Worm (Caenorhabditis elegans) whole organism, L4 larva: ENCODE results near the gene scl-19.

Experiments
- D1046.2 ChIP-seq: fragments of 200-800 bp; sonication (Bioruptor generic); IDR thresholded peaks from 2 replicates; pipeline ENCODE4 v1.3.6; 2022; ENCODE audit warnings: missing genetic modification characterization, missing compliant biosample characterization
- F37D6.2 ChIP-seq: sonication (generic microtip); optimal IDR thresholded peaks from 2 replicates; lab custom pipeline; 2016; ENCODE audit warnings: mild to moderate bottlenecking, missing genetic modification characterization, missing compliant biosample characterization
- T20F7.1 ChIP-seq: fragments of 200-800 bp; sonication (Bioruptor generic); optimal IDR thresholded peaks from 2 replicates; lab custom pipeline; 2018; ENCODE audit warnings: mild to moderate bottlenecking, missing genetic modification characterization, missing compliant biosample characterization
- Y105C5A.15 ChIP-seq: fragments of 200-800 bp; sonication (Bioruptor generic); IDR thresholded peaks from 2 replicates; pipeline ENCODE4 v1.3.6; 2022; ENCODE audit warnings: missing genetic modification characterization, missing compliant biosample characterization
- Y5F2A.4 ChIP-seq: fragments of 200-800 bp; sonication (Bioruptor generic); optimal IDR thresholded peaks from 2 replicates; lab custom pipeline; 2018; ENCODE audit warnings: mild to moderate bottlenecking, missing genetic modification characterization, missing compliant biosample characterization
- ZK337.2 ChIP-seq: fragments of 200-800 bp; sonication (Bioruptor generic); IDR thresholded peaks from 2 replicates; pipeline ENCODE4 v1.3.6; 2022; ENCODE audit warnings: missing genetic modification reagents, missing genetic modification characterization, missing compliant biosample characterization
- aha-1 ChIP-seq: fragments of 150-350 bp; peaks from one replicate; lab custom pipeline; 2014; ENCODE audit warnings: missing biosample characterization, missing genetic modification characterization
- attf-4 ChIP-seq: sonication (generic microtip); optimal IDR thresholded peaks from 3 replicates; lab custom pipeline; 2017; ENCODE audit warnings: missing biosample characterization, missing genetic modification characterization
- ceh-28 ChIP-seq: fragments of 150-350 bp; optimal IDR thresholded peaks from 2 replicates; lab custom pipeline; 2014; ENCODE audit warnings: missing biosample characterization, missing genetic modification reagents, missing genetic modification characterization
- ceh-62 ChIP-seq: sonication (generic microtip); optimal IDR thresholded peaks from 2 replicates; lab custom pipeline; 2017; ENCODE audit warnings: missing biosample characterization, missing genetic modification characterization
- daf-16 ChIP-seq, 3 experiments: sonication (generic microtip); optimal IDR thresholded peaks; 2 replicates each; lab custom pipeline; 2016 to 2017; ENCODE audit warnings: missing genetic modification characterization in 3 of 3, missing genetic modification reagents in 3 of 3, mild to moderate bottlenecking in 2 of 3, missing compliant biosample characterization in 2 of 3, missing biosample characterization in 1 of 3, moderate library complexity in 1 of 3
- dmd-6 ChIP-seq: fragments of 200-800 bp; sonication (Bioruptor generic); IDR thresholded peaks from 2 replicates; pipeline ENCODE4 v1.3.6; 2022; ENCODE audit warnings: missing genetic modification reagents, missing genetic modification characterization, missing compliant biosample characterization
- dmd-9 ChIP-seq: fragments of 200-800 bp; sonication (Bioruptor generic); IDR thresholded peaks from 2 replicates; pipeline ENCODE4 v1.3.6; 2022; ENCODE audit warnings: missing genetic modification reagents, missing genetic modification characterization, missing compliant biosample characterization
- dpl-1 ChIP-seq: fragments of 150-350 bp; optimal IDR thresholded peaks from 2 replicates; lab custom pipeline; 2014; ENCODE audit warnings: missing biosample characterization, missing genetic modification reagents, missing genetic modification characterization
- duxl-1 ChIP-seq: sonication (generic microtip); optimal IDR thresholded peaks from 2 replicates; lab custom pipeline; 2016; ENCODE audit warnings: mild to moderate bottlenecking, missing genetic modification characterization, moderate library complexity, missing compliant biosample characterization; ENCODE audit not compliant: poor library complexity
- dve-1 ChIP-seq: sonication (generic microtip); optimal IDR thresholded peaks from 2 replicates; lab custom pipeline; 2017; ENCODE audit warnings: antibody characterized with exemption, mild to moderate bottlenecking, missing genetic modification characterization, missing compliant biosample characterization; ENCODE audit not compliant: insufficient read depth
- fkh-10 ChIP-seq: fragments of 150-350 bp; optimal IDR thresholded peaks from 2 replicates; lab custom pipeline; 2014; ENCODE audit warnings: missing biosample characterization, missing genetic modification reagents, missing genetic modification characterization
- gei-8 ChIP-seq: fragments of 200-800 bp; sonication (Bioruptor generic); optimal IDR thresholded peaks from 2 replicates; lab custom pipeline; 2018; ENCODE audit warnings: mild to moderate bottlenecking, missing genetic modification characterization, missing compliant biosample characterization
- hif-1 ChIP-seq, 2 experiments: sonication (generic microtip); optimal IDR thresholded peaks; 2 replicates each; lab custom pipeline; 2016 to 2017; ENCODE audit warnings: missing compliant biosample characterization in 2 of 2, missing genetic modification characterization in 2 of 2, missing genetic modification reagents in 2 of 2, missing genotype in 2 of 2, mild to moderate bottlenecking in 1 of 2
- hlh-30 ChIP-seq: sonication (generic microtip); optimal IDR thresholded peaks from 2 replicates; lab custom pipeline; 2017; ENCODE audit warnings: antibody characterized with exemption, mild to moderate bottlenecking, missing genetic modification characterization, missing compliant biosample characterization; ENCODE audit not compliant: insufficient read depth
- hmg-1.1 ChIP-seq: fragments of 200-800 bp; sonication (Bioruptor generic); IDR thresholded peaks from 2 replicates; pipeline ENCODE4 v1.3.6; 2022; ENCODE audit warnings: missing genetic modification reagents, missing genetic modification characterization, missing compliant biosample characterization
- jun-1 ChIP-seq: fragments of 150-350 bp; optimal IDR thresholded peaks from 2 replicates; lab custom pipeline; 2014; ENCODE audit warnings: missing biosample characterization, missing genetic modification reagents, missing genetic modification characterization
- lin-1 ChIP-seq: fragments of 200-800 bp; sonication (Bioruptor generic); IDR thresholded peaks from 2 replicates; pipeline ENCODE4 v1.3.6; 2022; ENCODE audit warnings: missing genetic modification reagents, missing genetic modification characterization, missing compliant biosample characterization
- lin-13 ChIP-seq: fragments of 150-350 bp; optimal IDR thresholded peaks from 2 replicates; lab custom pipeline; 2014; ENCODE audit warnings: missing biosample characterization, missing genetic modification reagents, missing genetic modification characterization
- lin-15B ChIP-seq: fragments of 150-350 bp; sonication (generic microtip); optimal IDR thresholded peaks from 3 replicates; lab custom pipeline; 2014; ENCODE audit warnings: missing biosample characterization, missing genetic modification characterization
- lir-3 ChIP-seq: sonication (generic microtip); optimal IDR thresholded peaks from 2 replicates; lab custom pipeline; 2016; ENCODE audit warnings: mild to moderate bottlenecking, missing genetic modification characterization, missing compliant biosample characterization
- lsy-2 ChIP-seq, 2 experiments: fragments of 150-350 bp in 1 of 2; sonication (generic microtip) in 1 of 2; optimal IDR thresholded peaks; 2 replicates each; lab custom pipeline; 2014 to 2017; ENCODE audit warnings: missing biosample characterization in 2 of 2, missing genetic modification characterization in 2 of 2
- mdl-1 ChIP-seq, 2 experiments: fragments of 150-350 bp in 1 of 2; sonication (generic microtip) in 1 of 2; optimal IDR thresholded peaks; 2 replicates each; lab custom pipeline; 2014 to 2017; ENCODE audit warnings: missing biosample characterization in 2 of 2, missing genetic modification characterization in 2 of 2
- mep-1 ChIP-seq: fragments of 150-350 bp; sonication (generic microtip); optimal IDR thresholded peaks from 3 replicates; lab custom pipeline; 2014; ENCODE audit warnings: missing biosample characterization, missing genetic modification characterization
- mes-2 ChIP-seq: sonication (generic microtip); optimal IDR thresholded peaks from 2 replicates; lab custom pipeline; 2016; ENCODE audit warnings: missing genotype, mild to moderate bottlenecking, missing genetic modification characterization, missing compliant biosample characterization; ENCODE audit not compliant: poor library complexity, severe bottlenecking
- nhr-11 ChIP-seq: fragments of 150-350 bp; optimal IDR thresholded peaks from 2 replicates; lab custom pipeline; 2014; ENCODE audit warnings: missing biosample characterization, missing genetic modification characterization
- nhr-111 ChIP-seq: fragments of 200-800 bp; sonication (Bioruptor generic); optimal IDR thresholded peaks from 2 replicates; lab custom pipeline; 2018; ENCODE audit warnings: mild to moderate bottlenecking, missing genetic modification characterization, missing compliant biosample characterization
- nhr-28 ChIP-seq: fragments of 150-350 bp; optimal IDR thresholded peaks from 2 replicates; lab custom pipeline; 2014; ENCODE audit warnings: missing biosample characterization, missing genetic modification characterization
- nhr-41 ChIP-seq: fragments of 200-800 bp; sonication (Bioruptor generic); IDR thresholded peaks from 2 replicates; pipeline ENCODE4 v1.3.6; 2022; ENCODE audit warnings: missing genetic modification reagents, missing genetic modification characterization, missing compliant biosample characterization
- nhr-42 ChIP-seq: fragments of 200-800 bp; sonication (Bioruptor generic); IDR thresholded peaks from 2 replicates; pipeline ENCODE4 v1.3.6; 2022; ENCODE audit warnings: missing genetic modification characterization, missing compliant biosample characterization
- nhr-6 ChIP-seq: fragments of 150-350 bp; optimal IDR thresholded peaks from 2 replicates; lab custom pipeline; 2014; ENCODE audit warnings: missing biosample characterization, missing genetic modification characterization
- nhr-77 ChIP-seq: fragments of 150-350 bp; optimal IDR thresholded peaks from 2 replicates; lab custom pipeline; 2014; ENCODE audit warnings: missing biosample characterization, missing genetic modification characterization
- pha-4 ChIP-seq, 2 experiments: fragments of 150-350 bp in 1 of 2; fragments of 200-800 bp in 1 of 2; sonication (Bioruptor generic) in 1 of 2; IDR thresholded peaks in 1 of 2; optimal IDR thresholded peaks in 1 of 2; 2 replicates each; pipeline versions ENCODE4 v1.3.6 to Lab custom; 2014 to 2022; ENCODE audit warnings: missing genetic modification characterization in 2 of 2, missing genetic modification reagents in 2 of 2, missing biosample characterization in 1 of 2, missing compliant biosample characterization in 1 of 2
- rbr-2 ChIP-seq: sonication (generic microtip); optimal IDR thresholded peaks from 2 replicates; lab custom pipeline; 2016; ENCODE audit warnings: missing genotype, missing genetic modification characterization, missing compliant biosample characterization
- set-16 ChIP-seq: fragments of 200-800 bp; sonication (Bioruptor generic); IDR thresholded peaks from 2 replicates; pipeline ENCODE4 v1.3.6; 2022; ENCODE audit warnings: missing genetic modification reagents, missing genetic modification characterization, missing compliant biosample characterization
- snpc-4 ChIP-seq: fragments of 150-350 bp; optimal IDR thresholded peaks from 2 replicates; lab custom pipeline; 2014; ENCODE audit warnings: missing biosample characterization, missing genetic modification characterization
- tag-97 ChIP-seq: fragments of 200-800 bp; sonication (Bioruptor generic); IDR thresholded peaks from 2 replicates; pipeline ENCODE4 v1.3.6; 2022; ENCODE audit warnings: missing genetic modification characterization, missing compliant biosample characterization
- unc-130 ChIP-seq: sonication (generic microtip); optimal IDR thresholded peaks from 2 replicates; lab custom pipeline; 2016; ENCODE audit warnings: missing genetic modification reagents, missing genetic modification characterization, missing compliant biosample characterization
- unc-39 ChIP-seq: sonication (generic microtip); optimal IDR thresholded peaks from 2 replicates; lab custom pipeline; 2017; ENCODE audit warnings: missing biosample characterization, missing genetic modification characterization
- vab-7 ChIP-seq: fragments of 200-800 bp; sonication (Bioruptor generic); IDR thresholded peaks from 2 replicates; pipeline ENCODE4 v1.3.6; 2022; ENCODE audit warnings: missing genetic modification reagents, missing genetic modification characterization, missing compliant biosample characterization
- zag-1 ChIP-seq: fragments of 150-350 bp; optimal IDR thresholded peaks from 2 replicates; lab custom pipeline; 2014; ENCODE audit warnings: missing biosample characterization, missing genetic modification characterization
- zip-2 ChIP-seq: fragments of 150-350 bp; optimal IDR thresholded peaks from 2 replicates; lab custom pipeline; 2014; ENCODE audit warnings: missing biosample characterization, missing genetic modification characterization

The scl-19 gene

ce11 chrV:18722510-18723299 lies 9.1 kb upstream of the scl-19 start:
- TF ChIP-seq mep-1 (tag; lab: Kevin White, UChicago) (no peak), dmd-9 (GFP tag; lab: Robert Waterston, UW) (peak; percentile 55; the same call in 1 of the 2 replicates), set-16 (GFP tag; lab: Robert Waterston, UW) (peak; percentile 59), T20F7.1 (no peak), ceh-62 (tag; lab: Kevin White, UChicago) (no peak), D1046.2 (GFP tag; lab: Robert Waterston, UW) (no peak; the same call in 1 of the 2 replicates)

ce11 chrV:18723604-18724003 lies 8.2 kb upstream of the scl-19 start:
- TF ChIP-seq hif-1 (tag; optimal IDR thresholded peaks at IDR 0.05; lab: Kevin White, UChicago) (peak in 1 of 2 experiments; percentile 19), nhr-11 (tag; lab: Kevin White, UChicago) (peak; percentile 54), hmg-1.1 (GFP tag; lab: Robert Waterston, UW) (peak; percentile 57), rbr-2 (peak; percentile 86), lin-15B (tag; lab: Kevin White, UChicago) (no peak), fkh-10 (GFP tag; lab: Kevin White, UChicago) (peak; percentile 33), zag-1 (no peak), unc-39 (no peak), nhr-77 (peak; percentile 72), attf-4 (tag; lab: Kevin White, UChicago) (peak; percentile 24), nhr-111 (GFP tag; lab: Kevin White, UChicago) (no peak), zip-2 (no peak), dmd-6 (GFP tag; lab: Robert Waterston, UW) (no peak), ZK337.2 (GFP tag; lab: Robert Waterston, UW) (no peak), nhr-6 (tag; lab: Kevin White, UChicago) (peak; percentile 95), unc-130 (no peak), nhr-42 (GFP tag; lab: Robert Waterston, UW) (no peak), ceh-28 (peak; percentile 81), nhr-28 (tag; lab: Kevin White, UChicago) (peak; percentile 69), pha-4 (GFP tag; IDR thresholded peaks at IDR 0.05; lab: Robert Waterston, UW) (no peak), pha-4 (tag; optimal IDR thresholded peaks at IDR 0.05; lab: Kevin White, UChicago) (peak; percentile 79), Y5F2A.4 (GFP tag; lab: Kevin White, UChicago) (no peak), dmd-9 (GFP tag; lab: Robert Waterston, UW) (no peak), gei-8 (GFP tag; lab: Kevin White, UChicago) (no peak), dve-1 (tag; lab: Kevin White, UChicago) (peak; percentile 96), Y105C5A.15 (GFP tag; lab: Robert Waterston, UW) (no peak), nhr-41 (GFP tag; lab: Robert Waterston, UW) (no peak), snpc-4 (tag; lab: Kevin White, UChicago) (peak; percentile 47), hlh-30 (peak; percentile 80), lin-1 (no peak), vab-7 (GFP tag; lab: Robert Waterston, UW) (no peak), lir-3 (tag; lab: Kevin White, UChicago) (no peak), mdl-1 (tag; optimal IDR thresholded peaks at IDR 0.05; lab: Kevin White, UChicago) (peak; percentile 30 to 36), jun-1 (peak; percentile 28), F37D6.2 (tag; lab: Kevin White, UChicago) (peak; percentile 82), aha-1 (tag; lab: Kevin White, UChicago) (peak; percentile 97), mes-2 (tag; lab: Kevin White, UChicago) (no peak), dpl-1 (peak; percentile 65), daf-16 (GFP tag; optimal IDR thresholded peaks at IDR 0.05; lab: Kevin White, UChicago) (no peak), daf-16 (tag; optimal IDR thresholded peaks at IDR 0.05; lab: Kevin White, UChicago) (peak; percentile 89), lsy-2 (tag; optimal IDR thresholded peaks at IDR 0.05; lab: Kevin White, UChicago) (peak; percentile 57 to 87), mep-1 (tag; lab: Kevin White, UChicago) (peak; percentile 82), tag-97 (GFP tag; lab: Robert Waterston, UW) (no peak), duxl-1 (tag; lab: Kevin White, UChicago) (peak; percentile 99), lin-13 (GFP tag; lab: Kevin White, UChicago) (peak; percentile 64)
